Worm (Caenorhabditis elegans) whole organism, L1 larva: ENCODE results near the gene C15F1.1.
"Not testable (repeated sequence)": the region's sequence is repeated elsewhere in the genome, so short reads cannot be mapped to it uniquely, and the experiment has no call there.

Experiments used
- F16B12.6 ChIP-seq: fragments of 150-350 bp; optimal IDR thresholded peaks from 2 replicates; lab custom pipeline; 2014; ENCODE audit warnings: missing biosample characterization, missing genetic modification characterization
- Y116A8C.19 ChIP-seq: sonication (generic microtip); optimal IDR thresholded peaks from 2 replicates; lab custom pipeline; 2016; ENCODE audit warnings: missing compliant biosample characterization, missing genetic modification characterization, borderline replicate concordance
- ceh-63 ChIP-seq: fragments of 200-800 bp; sonication (Bioruptor generic); optimal IDR thresholded peaks from 2 replicates; lab custom pipeline; 2018; ENCODE audit warnings: mild to moderate bottlenecking, missing genetic modification characterization, missing compliant biosample characterization
- ceh-8 ChIP-seq: fragments of 200-800 bp; sonication (Bioruptor generic); optimal IDR thresholded peaks from 2 replicates; lab custom pipeline; 2018; ENCODE audit warnings: mild to moderate bottlenecking, missing genetic modification characterization, moderate library complexity, missing compliant biosample characterization
- ceh-88 ChIP-seq: fragments of 200-800 bp; sonication (Bioruptor generic); IDR thresholded peaks from 2 replicates; pipeline ENCODE4 v1.3.6; 2022; ENCODE audit warnings: missing genetic modification characterization, missing compliant biosample characterization
- ceh-90 ChIP-seq: sonication (generic microtip); optimal IDR thresholded peaks from 2 replicates; lab custom pipeline; 2016; ENCODE audit warnings: missing genetic modification characterization, missing compliant biosample characterization
- dpl-1 ChIP-seq, 3 experiments: fragments of 150-350 bp in 2 of 3; sonication (generic microtip) in 1 of 3; optimal IDR thresholded peaks; 2 replicates each; lab custom pipeline; 2014 to 2017; ENCODE audit warnings: missing biosample characterization in 3 of 3, missing genetic modification characterization in 3 of 3, missing genetic modification reagents in 3 of 3
- dsc-1 ChIP-seq: sonication (generic microtip); optimal IDR thresholded peaks from 2 replicates; lab custom pipeline; 2016; ENCODE audit warnings: mild to moderate bottlenecking, missing genetic modification characterization, missing compliant biosample characterization
- efl-1 ChIP-seq, 4 experiments: fragments of 150-350 bp; optimal IDR thresholded peaks in 3 of 4; peaks in 1 of 4; 1 replicate in 1 of 4; 2 replicates in 3 of 4; lab custom pipeline; 2014; ENCODE audit warnings: missing biosample characterization in 2 of 4, missing genetic modification characterization in 2 of 4, missing genetic modification reagents in 2 of 4
- egl-27 ChIP-seq, 2 experiments: fragments of 150-350 bp in 1 of 2; sonication (generic microtip); optimal IDR thresholded peaks; 3 replicates each; lab custom pipeline; 2017 to 2018; ENCODE audit warnings: missing biosample characterization in 2 of 2, missing genetic modification characterization in 2 of 2, missing genetic modification reagents in 2 of 2
- elt-2 ChIP-seq: sonication (generic microtip); optimal IDR thresholded peaks from 2 replicates; lab custom pipeline; 2016; ENCODE audit warnings: missing genetic modification characterization, mild to moderate bottlenecking, inconsistent platforms, missing compliant biosample characterization, missing genetic modification reagents
- grh-1 ChIP-seq: fragments of 200-800 bp; sonication (Bioruptor generic); IDR thresholded peaks from 2 replicates; pipeline ENCODE4 v1.3.6; 2022; ENCODE audit warnings: missing genetic modification reagents, missing genetic modification characterization, missing compliant biosample characterization
- hpl-2 ChIP-seq: fragments of 150-350 bp; optimal IDR thresholded peaks from 2 replicates; lab custom pipeline; 2014; ENCODE audit warnings: missing biosample characterization, missing genetic modification reagents, missing genetic modification characterization
- irx-1 ChIP-seq: sonication (generic microtip); optimal IDR thresholded peaks from 2 replicates; lab custom pipeline; 2016; ENCODE audit warnings: missing genetic modification characterization, missing compliant biosample characterization
- lin-14 ChIP-seq: fragments of 200-800 bp; sonication (Bioruptor generic); optimal IDR thresholded peaks from 2 replicates; lab custom pipeline; 2018; ENCODE audit warnings: mild to moderate bottlenecking, missing genetic modification characterization, moderate library complexity, missing compliant biosample characterization
- lin-15B ChIP-seq: fragments of 150-350 bp; sonication (generic microtip); optimal IDR thresholded peaks from 3 replicates; lab custom pipeline; 2014; ENCODE audit warnings: missing biosample characterization, missing genetic modification characterization
- lin-35 ChIP-seq, 2 experiments: fragments of 150-350 bp; optimal IDR thresholded peaks; 2 replicates each; lab custom pipeline; 2014; ENCODE audit warnings: missing biosample characterization in 2 of 2, missing genetic modification characterization in 2 of 2, missing genetic modification reagents in 2 of 2
- lir-3 ChIP-seq: sonication (generic microtip); optimal IDR thresholded peaks from 2 replicates; lab custom pipeline; 2016; ENCODE audit warnings: mild to moderate bottlenecking, missing genetic modification characterization, moderate library complexity, missing compliant biosample characterization; ENCODE audit not compliant: poor library complexity
- lsy-2 ChIP-seq, 2 experiments: fragments of 150-350 bp; optimal IDR thresholded peaks; 2 replicates each; lab custom pipeline; 2014; ENCODE audit warnings: missing biosample characterization in 2 of 2, missing genetic modification characterization in 2 of 2
- mdl-1 ChIP-seq, 2 experiments: fragments of 150-350 bp; optimal IDR thresholded peaks; 2 replicates each; lab custom pipeline; 2014 to 2017; ENCODE audit warnings: missing biosample characterization in 2 of 2, missing genetic modification characterization in 2 of 2, inconsistent platforms in 1 of 2
- mef-2 ChIP-seq: fragments of 150-350 bp; optimal IDR thresholded peaks from 2 replicates; lab custom pipeline; 2014; ENCODE audit warnings: missing biosample characterization, missing genetic modification characterization
- mep-1 ChIP-seq: fragments of 150-350 bp; optimal IDR thresholded peaks from 2 replicates; lab custom pipeline; 2014; ENCODE audit warnings: missing biosample characterization, missing genetic modification characterization
- nhr-11 ChIP-seq: fragments of 150-350 bp; optimal IDR thresholded peaks from 2 replicates; lab custom pipeline; 2014; ENCODE audit warnings: missing biosample characterization, missing genetic modification characterization
- nhr-19 ChIP-seq: fragments of 200-800 bp; sonication (Bioruptor generic); conservative IDR thresholded peaks from 2 replicates; pipeline ENCODE4 v1.3.6; 2022; ENCODE audit warnings: missing genetic modification characterization, missing compliant biosample characterization
- nhr-237 ChIP-seq: fragments of 150-350 bp; optimal IDR thresholded peaks from 2 replicates; lab custom pipeline; 2014; ENCODE audit warnings: missing biosample characterization, missing genetic modification characterization
- nhr-28 ChIP-seq: fragments of 150-350 bp; optimal IDR thresholded peaks from 2 replicates; lab custom pipeline; 2014; ENCODE audit warnings: missing biosample characterization, missing genetic modification characterization
- nhr-47 ChIP-seq: sonication (generic microtip); optimal IDR thresholded peaks from 2 replicates; lab custom pipeline; 2016; ENCODE audit warnings: mild to moderate bottlenecking, missing genetic modification characterization, moderate library complexity, missing compliant biosample characterization
- nhr-71 ChIP-seq: sonication (generic microtip); optimal IDR thresholded peaks from 2 replicates; lab custom pipeline; 2016; ENCODE audit warnings: mild to moderate bottlenecking, missing genetic modification characterization, moderate library complexity, missing compliant biosample characterization
- nhr-84 ChIP-seq: sonication (generic microtip); optimal IDR thresholded peaks from 2 replicates; lab custom pipeline; 2017; ENCODE audit warnings: missing biosample characterization, missing genetic modification characterization
- nhr-85 ChIP-seq: sonication (generic microtip); peaks from one replicate; lab custom pipeline; 2016; ENCODE audit warnings: missing genetic modification characterization, inconsistent platforms, missing compliant biosample characterization
- pag-3 ChIP-seq: sonication (generic microtip); optimal IDR thresholded peaks from 2 replicates; lab custom pipeline; 2017; ENCODE audit warnings: missing genetic modification characterization, mild to moderate bottlenecking, missing compliant biosample characterization, antibody characterized with exemption, borderline replicate concordance; ENCODE audit not compliant: insufficient read depth
- rnt-1 ChIP-seq: sonication (generic microtip); optimal IDR thresholded peaks from 2 replicates; lab custom pipeline; 2016; ENCODE audit warnings: mild to moderate bottlenecking, missing genetic modification characterization, moderate library complexity, missing compliant biosample characterization
- snpc-4 ChIP-seq: fragments of 150-350 bp; optimal IDR thresholded peaks from 2 replicates; lab custom pipeline; 2014; ENCODE audit warnings: missing biosample characterization, missing genetic modification characterization
- tlp-1 ChIP-seq: fragments of 150-350 bp; optimal IDR thresholded peaks from 2 replicates; lab custom pipeline; 2014; ENCODE audit warnings: missing biosample characterization, missing genetic modification characterization
- unc-130 ChIP-seq: fragments of 150-350 bp; optimal IDR thresholded peaks from 2 replicates; lab custom pipeline; 2017; ENCODE audit warnings: missing biosample characterization, missing genetic modification characterization, inconsistent platforms
- unc-62 ChIP-seq: fragments of 150-350 bp; optimal IDR thresholded peaks from 2 replicates; lab custom pipeline; 2014; ENCODE audit warnings: missing biosample characterization, missing genetic modification reagents, missing genetic modification characterization
- vab-15 ChIP-seq: sonication (generic microtip); optimal IDR thresholded peaks from 2 replicates; lab custom pipeline; 2017; ENCODE audit warnings: missing genotype, mild to moderate bottlenecking, missing genetic modification characterization, missing compliant biosample characterization
- zag-1 ChIP-seq: fragments of 150-350 bp; optimal IDR thresholded peaks from 2 replicates; lab custom pipeline; 2014; ENCODE audit warnings: missing biosample characterization, missing genetic modification characterization
- zip-4 ChIP-seq: fragments of 200-800 bp; sonication (Bioruptor generic); optimal IDR thresholded peaks from 2 replicates; lab custom pipeline; 2018; ENCODE audit warnings: mild to moderate bottlenecking, missing genetic modification characterization, moderate library complexity, missing compliant biosample characterization

C15F1.1 gene

ce11 chrII:6994677-6995076 is 5.0 kb downstream of the C15F1.1 start, which contains the start of gene unc-104:
Gene unc-104, plus strand, starts transcription at chrII:6994987.
- TF ChIP-seq ceh-90 (tag; lab: Kevin White, UChicago) (no peak), dsc-1 (tag; lab: Kevin White, UChicago) (no peak), nhr-47 (tag; lab: Kevin White, UChicago) (peak; percentile 12), lsy-2 (tag; optimal IDR thresholded peaks at IDR 0.05; lab: Kevin White, UChicago) (peak in 1 of 2 experiments; percentile 19), lin-14 (GFP tag; lab: Kevin White, UChicago) (peak; percentile 71), zag-1 (tag; lab: Kevin White, UChicago) (peak; percentile 14), mep-1 (tag; lab: Kevin White, UChicago) (peak; percentile 1), nhr-71 (tag; lab: Kevin White, UChicago) (peak; percentile 21), nhr-11 (tag; lab: Kevin White, UChicago) (no peak)
- TF ChIP-seq, all 84 proteins: peak for 6

DNA sequence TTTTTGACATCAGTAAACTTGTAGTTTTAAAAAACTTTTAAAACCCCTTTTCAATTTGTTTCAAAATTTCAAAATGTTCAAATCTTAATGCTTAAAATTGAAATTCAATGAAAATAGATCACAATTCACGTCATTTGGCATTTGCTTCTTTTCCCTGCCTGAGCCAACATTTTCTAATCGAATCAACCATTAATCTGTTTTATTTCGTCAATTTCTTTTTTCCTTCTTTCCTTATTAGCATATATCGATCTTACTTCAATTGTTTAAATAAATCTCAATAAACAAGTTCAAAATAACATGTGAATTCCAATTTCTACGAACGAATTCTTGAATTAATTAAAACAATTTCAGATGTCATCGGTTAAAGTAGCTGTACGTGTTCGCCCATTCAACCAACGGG is 5.9 kb downstream of the C15F1.1 start:
- TF ChIP-seq ceh-8 (GFP tag; lab: Kevin White, UChicago) (peak; percentile 77), vab-15 (tag; lab: Kevin White, UChicago) (no peak), ceh-63 (GFP tag; lab: Kevin White, UChicago) (peak; percentile 61), mep-1 (tag; lab: Kevin White, UChicago) (peak; percentile 4)

DNA sequence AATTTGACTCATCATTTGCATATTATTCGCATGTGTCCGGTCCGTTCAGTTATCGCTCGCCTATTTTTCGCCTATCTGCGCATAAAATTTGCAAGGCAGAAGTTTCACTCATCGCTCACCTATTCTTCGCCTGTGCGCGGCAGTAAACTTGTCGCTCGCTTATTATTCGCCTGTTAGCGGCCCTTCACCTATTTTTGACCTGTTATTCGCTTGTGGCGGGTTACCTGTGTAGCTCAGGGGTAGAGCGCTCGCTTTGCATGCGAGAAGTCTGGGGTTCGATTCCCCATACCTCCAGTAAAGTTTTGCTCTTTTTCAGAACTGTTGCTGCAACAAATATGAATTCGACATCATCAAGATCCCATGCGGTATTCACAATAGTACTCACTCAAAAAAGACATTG is 11.7 kb downstream of the C15F1.1 start:
- TF ChIP-seq nhr-71 (tag; lab: Kevin White, UChicago) (peak; percentile 13), nhr-19 (GFP tag; lab: Robert Waterston, UW) (peak; percentile 31; the same call in 1 of the 2 replicates), lin-35 (GFP tag; optimal IDR thresholded peaks at IDR 0.05; lab: Kevin White, UChicago) (peak in 1 of 2 experiments; percentile 23), efl-1 (GFP tag; optimal IDR thresholded peaks at IDR 0.05 in 1 of 2; lab: Kevin White, UChicago) (peak in 1 of 2 experiments; percentile 64)
- not testable (repeated sequence) for TF ChIP-seq efl-1 (optimal IDR thresholded peaks at IDR 0.05; lab: Kevin White, UChicago)

ce11 chrII:7002956-7003357 is 13.3 kb downstream of the C15F1.1 start:
- TF ChIP-seq egl-27 (tag; optimal IDR thresholded peaks at IDR 0.05; lab: Kevin White, UChicago): no peak
- peak; percentile 0 for TF ChIP-seq dsc-1 (tag; lab: Kevin White, UChicago)

DNA sequence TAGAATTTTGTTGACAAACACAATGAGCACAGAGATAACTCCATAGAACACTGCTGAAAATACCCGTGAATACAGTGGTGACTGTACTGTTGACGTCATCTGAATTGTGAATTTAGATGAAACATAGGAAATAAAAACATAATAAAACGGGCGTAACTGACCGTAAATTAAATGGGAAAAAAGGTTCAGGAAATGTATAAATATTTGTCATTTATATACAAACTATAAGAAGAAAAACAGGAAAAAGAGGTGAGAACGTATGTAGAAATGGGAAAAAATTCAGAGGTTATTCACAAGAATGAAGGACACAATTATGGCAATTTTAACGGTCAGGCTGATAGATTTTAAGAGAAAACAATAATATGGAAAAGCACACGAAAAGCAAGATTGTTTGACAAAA is 22.9 kb downstream of the C15F1.1 start, which contains the start of gene sqv-7:
TSS of gene sqv-7 (minus strand) at position 101 of the 400 bp plus-strand sequence.
- TF ChIP-seq nhr-85 (tag; lab: Kevin White, UChicago) (no peak), nhr-28 (no peak), pag-3 (tag; lab: Kevin White, UChicago) (no peak), Y116A8C.19 (tag; lab: Kevin White, UChicago) (no peak)

DNA sequence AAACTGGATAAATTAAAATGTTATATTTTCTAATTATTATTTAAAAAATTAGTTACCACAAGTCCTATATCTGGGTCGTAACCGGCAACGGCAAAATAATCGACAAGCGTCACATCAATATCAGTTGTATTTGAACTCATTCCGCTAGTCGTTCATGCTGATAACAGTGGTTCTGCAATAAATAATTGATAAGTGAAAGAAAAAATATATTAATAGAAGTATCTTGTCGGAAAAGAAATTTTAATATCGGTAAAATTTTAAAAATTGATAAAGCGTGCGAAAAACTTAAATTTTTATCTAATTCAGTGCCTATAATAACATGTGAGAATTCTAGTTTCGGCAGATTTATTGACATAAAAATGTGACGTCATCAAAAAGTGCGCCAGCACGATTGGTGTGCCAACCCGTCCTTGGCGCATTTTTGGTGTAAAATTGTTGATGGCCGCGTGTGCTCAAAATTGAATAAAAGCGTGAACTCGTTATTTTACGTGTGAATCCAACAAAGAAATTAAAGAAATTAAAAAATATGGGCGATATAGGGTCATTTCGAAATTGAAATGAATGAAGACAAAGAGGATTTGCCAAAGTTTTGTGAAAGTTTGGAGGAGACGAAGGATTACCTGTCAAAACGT is 32.8 kb downstream of the C15F1.1 start, which contains the start of the genes lst-6 and lst-5:
TSS of gene lst-6 (minus strand) at position 140 of the 632 bp plus-strand sequence.
TSS of gene lst-5 (plus strand) at position 544 of the 632 bp plus-strand sequence.
- TF ChIP-seq lir-3 (tag; lab: Kevin White, UChicago) (peak; percentile 44), lin-15B (tag; lab: Kevin White, UChicago) (peak; percentile 50), dpl-1 (GFP tag; optimal IDR thresholded peaks at IDR 0.05; lab: Kevin White, UChicago) (peak; percentile 34 to 77 (median 73)), efl-1 (optimal IDR thresholded peaks at IDR 0.05; lab: Kevin White, UChicago) (peak; percentile 61 to 73), efl-1 (GFP tag; optimal IDR thresholded peaks at IDR 0.05 in 1 of 2; lab: Kevin White, UChicago) (peak; percentile 67 to 97), grh-1 (GFP tag; lab: Robert Waterston, UW) (no peak), elt-2 (tag; lab: Kevin White, UChicago) (peak; percentile 75), nhr-84 (no peak), dsc-1 (tag; lab: Kevin White, UChicago) (peak; percentile 70), hpl-2 (GFP tag; lab: Kevin White, UChicago) (no peak), unc-62 (no peak), snpc-4 (peak; percentile 56), unc-130 (tag; lab: Kevin White, UChicago) (peak; percentile 33), mdl-1 (tag; optimal IDR thresholded peaks at IDR 0.05; lab: Kevin White, UChicago) (peak in 1 of 2 experiments; percentile 42), nhr-237 (tag; lab: Kevin White, UChicago) (no peak), irx-1 (tag; lab: Kevin White, UChicago) (peak; percentile 47), lsy-2 (tag; optimal IDR thresholded peaks at IDR 0.05; lab: Kevin White, UChicago) (peak; percentile 80 to 85), zip-4 (GFP tag; lab: Kevin White, UChicago) (no peak), F16B12.6 (tag; lab: Kevin White, UChicago) (peak; percentile 58), ceh-88 (peak; percentile 62), mef-2 (tag; lab: Kevin White, UChicago) (no peak), rnt-1 (tag; lab: Kevin White, UChicago) (peak; percentile 60), tlp-1 (tag; lab: Kevin White, UChicago) (no peak)
